Worm (Caenorhabditis elegans) whole organism, young adult: ENCODE results near the gene Y45F10C.4.

Experiments used
- B0336.3 ChIP-seq: fragments of 200-800 bp; sonication (Bioruptor generic); IDR thresholded peaks from 2 replicates; pipeline ENCODE4 v1.3.6; 2022; ENCODE audit warnings: missing genetic modification characterization, missing compliant biosample characterization
- C17E4.6 ChIP-seq: fragments of 200-800 bp; sonication (Bioruptor generic); IDR thresholded peaks from 2 replicates; pipeline ENCODE4 v1.3.6; 2022; ENCODE audit warnings: missing genetic modification reagents, missing genetic modification characterization, missing compliant biosample characterization
- F49E8.2 ChIP-seq: sonication (generic microtip); optimal IDR thresholded peaks from 3 replicates; lab custom pipeline; 2017; ENCODE audit warnings: missing genetic modification characterization, mild to moderate bottlenecking, missing compliant biosample characterization, antibody characterized with exemption, moderate library complexity; ENCODE audit not compliant: insufficient read depth
- F57C9.4 ChIP-seq: sonication (generic microtip); optimal IDR thresholded peaks from 2 replicates; lab custom pipeline; 2017; ENCODE audit warnings: mild to moderate bottlenecking, missing genetic modification characterization, missing compliant biosample characterization
- K11D2.4 ChIP-seq: fragments of 200-800 bp; sonication (Bioruptor generic); IDR thresholded peaks from 2 replicates; pipeline ENCODE4 v1.3.6; 2022; ENCODE audit warnings: missing genetic modification reagents, missing genetic modification characterization, missing compliant biosample characterization
- Y79H2A.3 ChIP-seq: fragments of 200-800 bp; sonication (Bioruptor generic); conservative IDR thresholded peaks from 2 replicates; pipeline ENCODE4 v1.3.6; 2022; ENCODE audit warnings: missing genetic modification reagents, missing genetic modification characterization, missing compliant biosample characterization
- ama-1 ChIP-seq, 3 experiments: fragments of 150-350 bp in 1 of 3; sonication (generic microtip) in 2 of 3; optimal IDR thresholded peaks; 2 replicates each; lab custom pipeline; 2014 to 2018; ENCODE audit warnings: missing biosample characterization in 2 of 3, missing genetic modification characterization in 2 of 3, missing genetic modification reagents in 2 of 3
- aptf-3 ChIP-seq: fragments of 200-800 bp; sonication (Bioruptor generic); IDR thresholded peaks from 2 replicates; pipeline ENCODE4 v1.3.6; 2022; ENCODE audit warnings: missing genetic modification characterization, missing compliant biosample characterization
- athp-1 ChIP-seq: sonication (generic microtip); optimal IDR thresholded peaks from 2 replicates; lab custom pipeline; 2017; ENCODE audit warnings: mild to moderate bottlenecking, missing genetic modification characterization, missing compliant biosample characterization
- attf-5 ChIP-seq: fragments of 200-800 bp; sonication (Bioruptor generic); optimal IDR thresholded peaks from 2 replicates; lab custom pipeline; 2018; ENCODE audit warnings: mild to moderate bottlenecking, missing genetic modification characterization, missing compliant biosample characterization
- bed-1 ChIP-seq: fragments of 200-800 bp; sonication (Bioruptor generic); IDR thresholded peaks from 2 replicates; pipeline ENCODE4 v1.3.6; 2022; ENCODE audit warnings: missing genetic modification reagents, missing genetic modification characterization, missing compliant biosample characterization
- ccch-3 ChIP-seq: fragments of 200-800 bp; sonication (Bioruptor generic); optimal IDR thresholded peaks from 2 replicates; lab custom pipeline; 2018; ENCODE audit warnings: mild to moderate bottlenecking, missing genetic modification characterization, missing compliant biosample characterization
- cebp-1 ChIP-seq, 2 experiments: fragments of 200-800 bp in 1 of 2; sonication (Bioruptor generic) in 1 of 2; sonication (generic microtip) in 1 of 2; IDR thresholded peaks in 1 of 2; optimal IDR thresholded peaks in 1 of 2; 2 replicates each; pipeline versions ENCODE4 v1.3.6 to Lab custom; 2017 to 2022; ENCODE audit warnings: missing compliant biosample characterization in 2 of 2, missing genetic modification characterization in 2 of 2, mild to moderate bottlenecking in 1 of 2, missing genetic modification reagents in 1 of 2, moderate library complexity in 1 of 2
- die-1 ChIP-seq: sonication (generic microtip); optimal IDR thresholded peaks from 2 replicates; lab custom pipeline; 2016; ENCODE audit warnings: missing genotype, mild to moderate bottlenecking, missing genetic modification characterization, missing compliant biosample characterization
- dpl-1 ChIP-seq: fragments of 150-350 bp; optimal IDR thresholded peaks from 2 replicates; lab custom pipeline; 2014; ENCODE audit warnings: missing biosample characterization, missing genetic modification reagents, missing genetic modification characterization
- efl-1 ChIP-seq: fragments of 150-350 bp; optimal IDR thresholded peaks from 2 replicates; lab custom pipeline; 2014; ENCODE audit warnings: missing biosample characterization, missing genetic modification reagents, missing genetic modification characterization
- fkh-3 ChIP-seq: sonication (generic microtip); optimal IDR thresholded peaks from 2 replicates; lab custom pipeline; 2016; ENCODE audit warnings: mild to moderate bottlenecking, missing genetic modification characterization, missing compliant biosample characterization
- hmg-1.2 ChIP-seq: fragments of 200-800 bp; sonication (Bioruptor generic); IDR thresholded peaks from 2 replicates; pipeline ENCODE4 v1.3.6; 2022; ENCODE audit warnings: missing genetic modification reagents, missing genetic modification characterization, missing compliant biosample characterization
- let-607 ChIP-seq, 2 experiments: fragments of 200-800 bp in 1 of 2; sonication (Bioruptor generic) in 1 of 2; sonication (generic microtip) in 1 of 2; optimal IDR thresholded peaks; 2 replicates each; lab custom pipeline; 2016 to 2018; ENCODE audit warnings: mild to moderate bottlenecking in 2 of 2, missing compliant biosample characterization in 2 of 2, missing genetic modification characterization in 2 of 2, moderate library complexity in 2 of 2, missing genotype in 1 of 2
- madf-3 ChIP-seq: fragments of 200-800 bp; sonication (Bioruptor generic); IDR thresholded peaks from 2 replicates; pipeline ENCODE4 v1.3.6; 2022; ENCODE audit warnings: missing genetic modification reagents, missing genetic modification characterization, missing compliant biosample characterization
- mcd-1 ChIP-seq: fragments of 200-800 bp; sonication (Bioruptor generic); IDR thresholded peaks from 2 replicates; pipeline ENCODE4 v1.3.6; 2022; ENCODE audit warnings: missing genetic modification reagents, missing genetic modification characterization, missing compliant biosample characterization
- mes-4 ChIP-seq: sonication (generic microtip); optimal IDR thresholded peaks from 2 replicates; lab custom pipeline; 2016; ENCODE audit warnings: missing genotype, missing genetic modification characterization, missing compliant biosample characterization
- mxl-1 ChIP-seq: sonication (generic microtip); optimal IDR thresholded peaks from 2 replicates; lab custom pipeline; 2016; ENCODE audit warnings: missing genetic modification characterization, missing compliant biosample characterization
- nfyb-1 ChIP-seq: fragments of 200-800 bp; sonication (Bioruptor generic); IDR thresholded peaks from 2 replicates; pipeline ENCODE4 v1.3.6; 2022; ENCODE audit warnings: missing genetic modification reagents, missing genetic modification characterization, missing compliant biosample characterization
- nhr-179 ChIP-seq: sonication (generic microtip); optimal IDR thresholded peaks from 2 replicates; lab custom pipeline; 2016; ENCODE audit warnings: mild to moderate bottlenecking, missing genetic modification characterization, missing compliant biosample characterization
- nhr-27 ChIP-seq: fragments of 200-800 bp; sonication (Bioruptor generic); optimal IDR thresholded peaks from 2 replicates; lab custom pipeline; 2018; ENCODE audit warnings: mild to moderate bottlenecking, missing genetic modification characterization, moderate library complexity, missing compliant biosample characterization
- nhr-80 ChIP-seq: sonication (generic microtip); optimal IDR thresholded peaks from 2 replicates; lab custom pipeline; 2016; ENCODE audit warnings: missing genetic modification characterization, missing compliant biosample characterization
- nhr-90 ChIP-seq: sonication (generic microtip); optimal IDR thresholded peaks from 2 replicates; lab custom pipeline; 2016; ENCODE audit warnings: missing genotype, mild to moderate bottlenecking, missing genetic modification characterization, missing compliant biosample characterization
- sdz-38 ChIP-seq: sonication (generic microtip); optimal IDR thresholded peaks from 2 replicates; lab custom pipeline; 2016; ENCODE audit warnings: missing genotype, missing genetic modification characterization, missing compliant biosample characterization
- sea-2 ChIP-seq: fragments of 200-800 bp; sonication (Bioruptor generic); IDR thresholded peaks from 2 replicates; pipeline ENCODE4 v1.3.6; 2022; ENCODE audit warnings: missing genetic modification characterization, missing compliant biosample characterization
- snpc-4 ChIP-seq, 5 experiments: fragments of 150-350 bp in 1 of 5; sonication (generic microtip) in 4 of 5; optimal IDR thresholded peaks; 2 replicates each; lab custom pipeline; 2014 to 2018; ENCODE audit warnings: missing genetic modification characterization in 5 of 5, missing biosample characterization in 3 of 5, antibody characterized with exemption in 2 of 5, mild to moderate bottlenecking in 2 of 5, missing compliant biosample characterization in 2 of 5, missing genotype in 2 of 5, moderate library complexity in 2 of 5, missing genetic modification reagents in 1 of 5
- somi-1 ChIP-seq: fragments of 200-800 bp; sonication (Bioruptor generic); optimal IDR thresholded peaks from 2 replicates; lab custom pipeline; 2018; ENCODE audit warnings: mild to moderate bottlenecking, missing genetic modification characterization, missing compliant biosample characterization
- tlf-1 ChIP-seq: fragments of 200-800 bp; sonication (Bioruptor generic); optimal IDR thresholded peaks from 2 replicates; lab custom pipeline; 2018; ENCODE audit warnings: mild to moderate bottlenecking, missing genetic modification characterization, missing compliant biosample characterization
- ztf-25 ChIP-seq: fragments of 200-800 bp; sonication (Bioruptor generic); IDR thresholded peaks from 2 replicates; pipeline ENCODE4 v1.3.6; 2022; ENCODE audit warnings: missing genetic modification reagents, missing genetic modification characterization, missing compliant biosample characterization

The Y45F10C.4 gene

ce11 chrIV:13633165-13633564, 30.8 kb downstream of the Y45F10C.4 start, which contains the start of gene fbxa-98:
fbxa-98 (plus strand) TSS chrIV:13633407.
- TF ChIP-seq ccch-3 (GFP tag; lab: Kevin White, UChicago) (no peak), cebp-1 (GFP tag; IDR thresholded peaks at IDR 0.05; lab: Robert Waterston, UW) (peak; percentile 81; the same call in 1 of the 2 replicates), cebp-1 (tag; optimal IDR thresholded peaks at IDR 0.05; lab: Kevin White, UChicago) (no peak), die-1 (no peak)
- TF ChIP-seq, all 124 proteins: peak for 1

DNA sequence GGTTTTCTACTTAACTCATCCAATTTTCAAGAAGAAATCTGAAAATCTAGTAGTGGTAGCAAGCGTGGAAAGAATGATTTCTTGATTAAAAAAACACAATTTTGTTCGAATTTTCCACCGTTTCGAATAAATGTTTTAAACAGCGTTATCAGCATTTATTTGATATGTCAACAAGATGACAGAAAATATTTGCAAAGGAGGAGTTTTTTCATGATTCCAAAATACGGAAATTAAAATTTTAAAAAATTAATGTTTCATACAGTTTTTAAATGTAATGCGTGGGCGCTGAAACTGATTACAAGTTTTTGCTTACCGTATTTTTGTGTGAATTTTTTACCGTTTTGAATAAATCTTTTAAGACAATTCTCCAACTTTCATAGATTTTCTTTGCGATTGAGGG, 31.4 kb downstream of the Y45F10C.4 start:
- TF ChIP-seq sdz-38 (no peak), attf-5 (no peak), let-607 (tag; optimal IDR thresholded peaks at IDR 0.05; lab: Kevin White, UChicago) (no peak)

ce11 chrIV:13626469-13626868, 37.5 kb downstream of the Y45F10C.4 start, which contains the start of gene sru-21:
sru-21 (plus strand) TSS chrIV:13626769.
- TF ChIP-seq nhr-80 (tag; lab: Kevin White, UChicago): no peak
- no peak for TF ChIP-seq mes-4 (tag; lab: Kevin White, UChicago)
- no peak for TF ChIP-seq bed-1
- no peak for TF ChIP-seq aptf-3 (GFP tag; lab: Robert Waterston, UW)
- no peak for TF ChIP-seq nhr-90
- TF ChIP-seq F49E8.2: no peak
- no peak for TF ChIP-seq athp-1
- no peak for TF ChIP-seq nfyb-1 (GFP tag; lab: Robert Waterston, UW)
- no peak for TF ChIP-seq tlf-1
- no peak for TF ChIP-seq efl-1
- TF ChIP-seq, all 124 proteins: peak for 0

DNA sequence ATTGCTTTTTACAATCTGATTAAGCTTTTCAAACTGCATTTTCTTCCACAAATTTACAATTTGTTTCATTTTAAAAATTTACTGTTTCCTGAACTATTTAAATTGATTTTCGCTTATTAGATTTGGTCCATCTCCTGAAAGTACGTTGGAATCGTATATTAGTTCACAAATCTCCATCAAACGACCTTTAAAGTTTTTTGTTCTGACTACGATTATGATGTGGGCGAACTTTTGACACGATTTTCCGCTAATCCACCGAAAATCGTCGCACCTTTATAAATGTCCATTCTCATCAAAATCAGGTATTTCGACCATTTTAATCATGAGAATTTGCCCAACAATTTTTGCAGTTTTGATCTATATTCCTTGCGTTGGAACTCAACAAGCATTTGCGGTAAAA, 40.5 kb downstream of the Y45F10C.4 start, which contains the start of gene C08F11.1:
Gene C08F11.1, plus strand, starts transcription at position 301 of the 400 bp plus-strand sequence.
- no peak for TF ChIP-seq snpc-4 (GFP tag; optimal IDR thresholded peaks at IDR 0.05; lab: Kevin White, UChicago)
- peak in 1 of 4 experiments; percentile 29 for TF ChIP-seq snpc-4 (tag; optimal IDR thresholded peaks at IDR 0.05; lab: Kevin White, UChicago)
- TF ChIP-seq dpl-1: no peak

ce11 chrIV:13619203-13619602, 44.8 kb downstream of the Y45F10C.4 start, which contains the start of gene C08F11.3:
C08F11.3 (plus strand) TSS chrIV:13619503.
- TF ChIP-seq nfyb-1 (GFP tag; lab: Robert Waterston, UW): no peak
- no peak for TF ChIP-seq F57C9.4
- TF ChIP-seq ztf-25 (GFP tag; lab: Robert Waterston, UW): no peak
- TF ChIP-seq K11D2.4 (GFP tag; lab: Robert Waterston, UW): no peak
- TF ChIP-seq nhr-179 (tag; lab: Kevin White, UChicago): no peak
- TF ChIP-seq hmg-1.2: no peak
- TF ChIP-seq B0336.3: no peak
- no peak for TF ChIP-seq mcd-1 (GFP tag; lab: Robert Waterston, UW)
- no peak for TF ChIP-seq F49E8.2
- TF ChIP-seq mxl-1: no peak
- TF ChIP-seq nhr-27: no peak
- no peak for TF ChIP-seq C17E4.6 (GFP tag; lab: Robert Waterston, UW)
- TF ChIP-seq somi-1: no peak
- TF ChIP-seq ama-1 (optimal IDR thresholded peaks at IDR 0.05; lab: Kevin White, UChicago): no peak
- TF ChIP-seq ama-1 (GFP tag; optimal IDR thresholded peaks at IDR 0.05; lab: Kevin White, UChicago): no peak
- no peak for TF ChIP-seq madf-3 (GFP tag; lab: Robert Waterston, UW)
- TF ChIP-seq fkh-3 (tag; lab: Kevin White, UChicago): no peak
- no peak for TF ChIP-seq sea-2
- TF ChIP-seq Y79H2A.3 (GFP tag; lab: Robert Waterston, UW): no peak
